Fruit fly (Drosophila melanogaster) whole organism, embryonic: ENCODE data around the gene CG6041.

ENCODE experiments used
- Antp ChIP-seq: fragments of 200-800 bp; sonication (Bioruptor generic); optimal IDR thresholded peaks from 3 replicates; lab custom pipeline; 2016; ENCODE audit warnings: missing biosample characterization, missing genetic modification characterization
- Bgb ChIP-seq: fragments of 200-800 bp; sonication (Bioruptor generic); IDR thresholded peaks from 2 replicates; pipeline ENCODE4 v1.3.6; 2022; ENCODE audit warnings: missing biosample characterization, missing genetic modification characterization; ENCODE audit not compliant: partially characterized antibody
- Bteb2 ChIP-seq: fragments of 200-800 bp; sonication (Bioruptor generic); optimal IDR thresholded peaks from 2 replicates; lab custom pipeline; 2016; ENCODE audit warnings: missing biosample characterization, missing genetic modification characterization
- CG10654 ChIP-seq: fragments of 200-800 bp; sonication (Bioruptor generic); optimal IDR thresholded peaks from 2 replicates; lab custom pipeline; 2016; ENCODE audit warnings: missing biosample characterization, missing genetic modification characterization
- CG1233 ChIP-seq: fragments of 200-800 bp; sonication (Bioruptor generic); optimal IDR thresholded peaks from 4 replicates; lab custom pipeline; 2018; ENCODE audit warnings: missing biosample characterization, mild to moderate bottlenecking, missing genetic modification characterization
- CG12659 ChIP-seq: fragments of 200-800 bp; sonication (Bioruptor generic); optimal IDR thresholded peaks from 3 replicates; lab custom pipeline; 2017; ENCODE audit warnings: mild to moderate bottlenecking, missing biosample characterization, missing genetic modification reagents, missing genetic modification characterization
- CG15011 ChIP-seq: fragments of 200-800 bp; sonication (Bioruptor generic); optimal IDR thresholded peaks from 3 replicates; lab custom pipeline; 2018; ENCODE audit warnings: missing biosample characterization, mild to moderate bottlenecking, missing genetic modification characterization
- CG15269 ChIP-seq: fragments of 200-800 bp; sonication (Bioruptor generic); optimal IDR thresholded peaks from 2 replicates; lab custom pipeline; 2018; ENCODE audit warnings: missing biosample characterization, mild to moderate bottlenecking, missing genetic modification characterization, moderate library complexity
- CG16813 ChIP-seq: fragments of 200-800 bp; sonication (Bioruptor generic); IDR thresholded peaks from 3 replicates; pipeline ENCODE4 v1.3.6; 2022; ENCODE audit warnings: missing biosample characterization, missing genetic modification characterization; ENCODE audit not compliant: partially characterized antibody
- CG2129 ChIP-seq: fragments of 200-800 bp; sonication (Bioruptor generic); IDR thresholded peaks from 2 replicates; pipeline ENCODE4 v1.3.6; 2022; ENCODE audit warnings: missing biosample characterization, missing genetic modification characterization; ENCODE audit not compliant: partially characterized antibody
- CG2712 ChIP-seq: fragments of 200-800 bp; optimal IDR thresholded peaks from 3 replicates; lab custom pipeline; 2019; ENCODE audit warnings: missing biosample characterization, mild to moderate bottlenecking, missing genetic modification characterization, moderate library complexity
- CG2875 ChIP-seq: fragments of 200-800 bp; sonication (Bioruptor generic); optimal IDR thresholded peaks from 2 replicates; lab custom pipeline; 2017; ENCODE audit warnings: missing biosample characterization, mild to moderate bottlenecking, missing genetic modification characterization, missing genetic modification reagents
- CG30431 ChIP-seq: fragments of 200-800 bp; sonication (Bioruptor generic); optimal IDR thresholded peaks from 2 replicates; lab custom pipeline; 2017; ENCODE audit warnings: missing biosample characterization, missing genetic modification characterization
- CG34422 ChIP-seq: fragments of 200-800 bp; sonication (Bioruptor generic); IDR thresholded peaks from 3 replicates; pipeline ENCODE4 v1.3.6; 2022; ENCODE audit warnings: missing biosample characterization, missing genetic modification characterization
- CG6175 ChIP-seq: fragments of 200-800 bp; sonication (Bioruptor generic); IDR thresholded peaks from 3 replicates; pipeline ENCODE4 v1.3.6; 2022; ENCODE audit warnings: missing biosample characterization, missing genetic modification characterization
- CG6683 ChIP-seq: fragments of 200-800 bp; sonication (Bioruptor generic); optimal IDR thresholded peaks from 2 replicates; lab custom pipeline; 2017; ENCODE audit warnings: missing biosample characterization, mild to moderate bottlenecking, missing genetic modification characterization, missing genetic modification reagents
- CG7556 ChIP-seq: fragments of 200-800 bp; sonication (Bioruptor generic); optimal IDR thresholded peaks from 2 replicates; lab custom pipeline; 2017; ENCODE audit warnings: missing biosample characterization, mild to moderate bottlenecking, missing genetic modification characterization
- CG9609 ChIP-seq: fragments of 200-800 bp; sonication (Bioruptor generic); optimal IDR thresholded peaks from 3 replicates; lab custom pipeline; 2016; ENCODE audit warnings: missing biosample characterization, missing genetic modification characterization
- CkIIα-i1 ChIP-seq: fragments of 200-800 bp; sonication (Bioruptor generic); IDR thresholded peaks from 2 replicates; pipeline ENCODE4 v1.3.6; 2022; ENCODE audit warnings: missing biosample characterization, missing genetic modification characterization
- CoRest ChIP-seq: fragments of 200-800 bp; sonication (Bioruptor generic); optimal IDR thresholded peaks from 3 replicates; lab custom pipeline; 2018; ENCODE audit warnings: missing biosample characterization, mild to moderate bottlenecking, missing genetic modification characterization, moderate library complexity
- D19A ChIP-seq: fragments of 200-800 bp; optimal IDR thresholded peaks from 3 replicates; lab custom pipeline; 2019; ENCODE audit warnings: missing biosample characterization, mild to moderate bottlenecking, missing genetic modification characterization, moderate library complexity
- Dad ChIP-seq: fragments of 200-800 bp; sonication (Bioruptor generic); optimal IDR thresholded peaks from 3 replicates; lab custom pipeline; 2016; ENCODE audit warnings: missing biosample characterization, missing genetic modification characterization
- E2f1 ChIP-seq: fragments of 200-800 bp; sonication (Bioruptor generic); IDR thresholded peaks from 2 replicates; pipeline ENCODE4 v1.3.6; 2022; ENCODE audit warnings: missing biosample characterization, missing genetic modification characterization
- Eip74EF ChIP-seq, 2 experiments: fragments of 200-800 bp in 1 of 2; fragments of >200 bp in 1 of 2; sonication (Bioruptor generic) in 1 of 2; optimal IDR thresholded peaks; 2 replicates each; lab custom pipeline; 2017 to 2019; ENCODE audit warnings: missing biosample characterization in 2 of 2, missing genetic modification characterization in 2 of 2, mild to moderate bottlenecking in 1 of 2, moderate library complexity in 1 of 2
- Elba2 ChIP-seq: fragments of 200-800 bp; sonication (Bioruptor generic); optimal IDR thresholded peaks from 3 replicates; lab custom pipeline; 2016; ENCODE audit warnings: missing biosample characterization, missing genetic modification characterization
- Hr78 ChIP-seq, 2 experiments: fragments of 200-800 bp in 1 of 2; fragments of >200 bp in 1 of 2; sonication (Bioruptor generic) in 1 of 2; optimal IDR thresholded peaks; 2 replicates each; lab custom pipeline; 2017 to 2019; ENCODE audit warnings: missing biosample characterization in 2 of 2, missing genetic modification characterization in 2 of 2, mild to moderate bottlenecking in 1 of 2, moderate library complexity in 1 of 2
- Jarid2 ChIP-seq: fragments of 200-800 bp; sonication (Bioruptor generic); optimal IDR thresholded peaks from 3 replicates; lab custom pipeline; 2017; ENCODE audit warnings: mild to moderate bottlenecking, missing biosample characterization, missing genetic modification reagents, missing genetic modification characterization
- Sin3A ChIP-seq: fragments of >200 bp; optimal IDR thresholded peaks from 2 replicates; lab custom pipeline; 2018
- Six4 ChIP-seq: fragments of 200-800 bp; sonication (Bioruptor generic); optimal IDR thresholded peaks from 2 replicates; lab custom pipeline; 2016; ENCODE audit warnings: missing biosample characterization, missing genetic modification characterization
- al ChIP-seq: fragments of 200-800 bp; sonication (Bioruptor generic); IDR thresholded peaks from 2 replicates; pipeline ENCODE4 v1.3.6; 2022; ENCODE audit warnings: missing biosample characterization, missing genetic modification characterization
- ato ChIP-seq: fragments of 200-800 bp; sonication (Bioruptor generic); IDR thresholded peaks from 2 replicates; pipeline ENCODE4 v1.3.6; 2022; ENCODE audit warnings: missing biosample characterization, missing genetic modification characterization; ENCODE audit not compliant: partially characterized antibody
- cato ChIP-seq: fragments of 200-800 bp; sonication (Bioruptor generic); optimal IDR thresholded peaks from 2 replicates; lab custom pipeline; 2016; ENCODE audit warnings: missing biosample characterization, missing genetic modification characterization, borderline replicate concordance
- chm ChIP-seq: fragments of 200-800 bp; sonication (Bioruptor generic); IDR thresholded peaks from 2 replicates; pipeline ENCODE4 v1.3.6; 2022; ENCODE audit warnings: missing biosample characterization, missing genetic modification characterization
- cwo ChIP-seq: fragments of 200-800 bp; sonication (Bioruptor generic); optimal IDR thresholded peaks from 3 replicates; lab custom pipeline; 2017; ENCODE audit warnings: missing biosample characterization, missing genetic modification characterization, mild to moderate bottlenecking, moderate library complexity, missing genetic modification reagents
- dan ChIP-seq: fragments of 200-800 bp; sonication (Bioruptor generic); IDR thresholded peaks from 2 replicates; pipeline ENCODE4 v1.3.6; 2022; ENCODE audit warnings: missing biosample characterization, missing genetic modification characterization
- gem ChIP-seq: fragments of 200-800 bp; sonication (Bioruptor generic); optimal IDR thresholded peaks from 2 replicates; lab custom pipeline; 2019; ENCODE audit warnings: missing biosample characterization, mild to moderate bottlenecking, missing genetic modification characterization, moderate library complexity
- ind ChIP-seq: fragments of 200-800 bp; sonication (Bioruptor generic); optimal IDR thresholded peaks from 3 replicates; lab custom pipeline; 2016; ENCODE audit warnings: missing biosample characterization, missing genetic modification characterization
- sima ChIP-seq: fragments of 200-800 bp; sonication (Bioruptor generic); optimal IDR thresholded peaks from 2 replicates; lab custom pipeline; 2016; ENCODE audit warnings: missing biosample characterization, missing genetic modification characterization
- stc ChIP-seq: fragments of 200-800 bp; sonication (Bioruptor generic); IDR thresholded peaks from 2 replicates; pipeline ENCODE4 v1.3.6; 2022; ENCODE audit warnings: missing biosample characterization, missing genetic modification characterization
- tap ChIP-seq: fragments of 200-800 bp; optimal IDR thresholded peaks from 3 replicates; lab custom pipeline; 2019; ENCODE audit warnings: missing biosample characterization, mild to moderate bottlenecking, missing genetic modification characterization, moderate library complexity
- wek ChIP-seq: fragments of 200-800 bp; sonication (Bioruptor generic); optimal IDR thresholded peaks from 3 replicates; lab custom pipeline; 2018; ENCODE audit warnings: missing biosample characterization, mild to moderate bottlenecking, missing genetic modification characterization, moderate library complexity

CG6041 gene

DNA sequence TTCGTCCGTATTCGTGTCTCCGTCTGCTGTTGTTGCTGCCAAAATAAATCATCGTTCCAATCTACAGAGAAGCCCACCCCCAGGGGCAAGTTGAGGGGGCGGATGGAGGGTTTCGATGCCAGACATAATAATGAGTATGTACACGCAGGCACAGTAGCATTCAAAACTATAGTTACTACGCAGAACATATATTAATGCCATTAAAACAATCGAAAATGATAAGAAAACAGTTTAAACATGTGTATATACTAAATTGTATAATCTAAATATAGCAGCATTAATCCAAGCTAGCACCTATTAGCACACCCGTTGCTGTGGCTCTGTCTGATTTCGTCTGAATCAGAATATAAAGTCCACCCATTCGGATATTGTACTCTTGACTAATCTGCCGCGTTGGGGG, 32.9 kb downstream of the CG6041 start (continued):
- no peak for TF ChIP-seq Bgb (GFP tag; lab: Robert Waterston, UW)
- TF ChIP-seq ind (GFP tag; lab: Kevin White, UChicago), result peak; percentile 78
- TF ChIP-seq chm (GFP tag; lab: Robert Waterston, UW), result peak; percentile 72; the same call in 1 of the 2 replicates
- TF ChIP-seq cwo (GFP tag; lab: Kevin White, UChicago), result peak; percentile 74
- TF ChIP-seq CkIIα-i1 (GFP tag; lab: Robert Waterston, UW), result no peak
- peak; percentile 23 for TF ChIP-seq CG9609 (GFP tag; lab: Kevin White, UChicago)
- peak; percentile 84 for TF ChIP-seq CG15269
- TF ChIP-seq CG6175 (GFP tag; lab: Robert Waterston, UW), result no peak
- TF ChIP-seq E2f1 (GFP tag; lab: Robert Waterston, UW), result peak; percentile 64
- TF ChIP-seq Hr78 (GFP tag; optimal IDR thresholded peaks at IDR 0.05; lab: Kevin White, UChicago), result no peak
- TF ChIP-seq CG34422 (GFP tag; lab: Robert Waterston, UW), result peak; percentile 78
- TF ChIP-seq CoRest (tag; lab: Kevin White, UChicago), result peak; percentile 75
- peak; percentile 54 for TF ChIP-seq CG2875 (GFP tag; lab: Kevin White, UChicago)
- TF ChIP-seq stc (GFP tag; lab: Robert Waterston, UW), result peak; percentile 82
- no peak for TF ChIP-seq Sin3A (lab: Kevin White, UChicago)
- peak; percentile 31 for TF ChIP-seq Jarid2 (GFP tag; lab: Kevin White, UChicago)
- peak; percentile 77 for TF ChIP-seq CG7556 (GFP tag; lab: Kevin White, UChicago)
- TF ChIP-seq Antp (GFP tag; lab: Kevin White, UChicago), result peak; percentile 43
- TF ChIP-seq CG16813 (GFP tag; lab: Robert Waterston, UW), result no peak
- TF ChIP-seq CG15011 (GFP tag; lab: Kevin White, UChicago), result peak; percentile 46
- peak; percentile 75 for TF ChIP-seq tap (tag; lab: Kevin White, UChicago)
- TF ChIP-seq cato, result no peak
- TF ChIP-seq Dad (GFP tag; lab: Kevin White, UChicago), result peak; percentile 41
- TF ChIP-seq D19A (tag; lab: Kevin White, UChicago), result peak; percentile 53
- TF ChIP-seq dan, result no peak
- peak; percentile 66 for TF ChIP-seq CG12659 (GFP tag; lab: Kevin White, UChicago)
- peak; percentile 53 for TF ChIP-seq CG1233 (GFP tag; lab: Kevin White, UChicago)
- TF ChIP-seq Six4 (GFP tag; lab: Kevin White, UChicago), result peak; percentile 34
- peak; percentile 73 for TF ChIP-seq al (GFP tag; lab: Robert Waterston, UW)
- TF ChIP-seq gem (tag; lab: Kevin White, UChicago), result peak; percentile 81
- no peak for TF ChIP-seq CG30431 (GFP tag; lab: Kevin White, UChicago)
- TF ChIP-seq Elba2 (GFP tag; lab: Kevin White, UChicago), result no peak
- peak; percentile 56 for TF ChIP-seq CG10654 (GFP tag; lab: Kevin White, UChicago)
- TF ChIP-seq CG6683, result peak; percentile 30
- peak in 1 of 2 experiments; percentile 54 for TF ChIP-seq Eip74EF (GFP tag; optimal IDR thresholded peaks at IDR 0.05; lab: Kevin White, UChicago)
- TF ChIP-seq wek, result peak; percentile 21
- TF ChIP-seq sima (GFP tag; lab: Kevin White, UChicago), result no peak
- TF ChIP-seq Bteb2 (GFP tag; lab: Kevin White, UChicago), result peak; percentile 55
- TF ChIP-seq CG2129 (GFP tag; lab: Robert Waterston, UW), result no peak
- peak; percentile 75 for TF ChIP-seq CG2712 (tag; lab: Kevin White, UChicago)
- TF ChIP-seq ato (GFP tag; lab: Robert Waterston, UW), result no peak
